Fruit fly (Drosophila melanogaster): Measurements from ENCODE around the gene Tcs5.

Tcs5 gene

dm6 chr3L:5129199-5129598 is 10.0 kb downstream of the Tcs5 start, which contains the start of gene CG4597:
TSS of gene CG4597 (plus strand) at chr3L:5129499.
- no peak for TF ChIP-seq Doc3 (GFP tag; IDR thresholded peaks at IDR 0.05; ENCODE audit: partially characterized antibody)
- TF ChIP-seq HLHmδ (GFP tag; optimal IDR thresholded peaks at IDR 0.05), result no peak
- no peak for TF ChIP-seq luna (GFP tag; optimal IDR thresholded peaks at IDR 0.05)
- no peak for TF ChIP-seq cato (GFP tag; optimal IDR thresholded peaks at IDR 0.05; ENCODE audit: borderline replicate concordance)

- TF ChIP-seq Usf (GFP tag; optimal IDR thresholded peaks at IDR 0.05), result no peak
- no peak for TF ChIP-seq CG6683 (GFP tag; optimal IDR thresholded peaks at IDR 0.05)
- no peak for TF ChIP-seq PHDP (tag; optimal IDR thresholded peaks at IDR 0.05)
- TF ChIP-seq bab2 (GFP tag; optimal IDR thresholded peaks at IDR 0.05), result no peak
- peak; percentile 46 for TF ChIP-seq Drgx (GFP tag; IDR thresholded peaks at IDR 0.05)
- no peak for TF ChIP-seq nau (GFP tag; optimal IDR thresholded peaks at IDR 0.05)
- TF ChIP-seq CG4854 (GFP tag; optimal IDR thresholded peaks at IDR 0.05), result no peak
- no peak for TF ChIP-seq CG6765 (GFP tag; optimal IDR thresholded peaks at IDR 0.05)
- TF ChIP-seq CG11504 (tag; optimal IDR thresholded peaks at IDR 0.05), result peak; percentile 2
- peak in 1 of 2 experiments; percentile 11 for TF ChIP-seq Hr51 (GFP tag; optimal IDR thresholded peaks at IDR 0.05)
- TF ChIP-seq CG4360 (GFP tag; IDR thresholded peaks at IDR 0.05), result no peak
- TF ChIP-seq insv (GFP tag; optimal IDR thresholded peaks at IDR 0.05), result no peak
- TF ChIP-seq Sox102F (GFP tag; optimal IDR thresholded peaks at IDR 0.05), result peak; percentile 7
- no peak for TF ChIP-seq CG4424 (GFP tag; optimal IDR thresholded peaks at IDR 0.05)
Measured at dm6 chr3L:5128214-5128613, 11.0 kb downstream of the Tcs5 start.

dm6 chr3L:5127609-5128008 is 11.6 kb downstream of the Tcs5 start:
- TF ChIP-seq Nf-YA (GFP tag; IDR thresholded peaks at IDR 0.05) (no peak), nom (GFP tag; optimal IDR thresholded peaks at IDR 0.05) (peak; percentile 3), vvl (GFP tag; IDR thresholded peaks at IDR 0.05) (peak; percentile 76), kni (GFP tag; optimal IDR thresholded peaks at IDR 0.05) (peak; percentile 61)

dm6 chr3L:5125202-5125601 is 14.0 kb downstream of the Tcs5 start:
- TF ChIP-seq CG6654 (GFP tag; optimal IDR thresholded peaks at IDR 0.05) (no peak), Ets65A (GFP tag) (peak; percentile 10), pzg (GFP tag; optimal IDR thresholded peaks at IDR 0.05) (no peak), crol (GFP tag; IDR thresholded peaks at IDR 0.05) (peak; percentile 46; the same call in 1 of the 2 replicates), vnd (GFP tag; IDR thresholded peaks at IDR 0.05; ENCODE audit: partially characterized antibody) (0 out of 3 replicates have a peak, but pooled peaks have one; percentile 23), CTCF (GFP tag; optimal IDR thresholded peaks at IDR 0.05) (peak; percentile 82)

- TF ChIP-seq Meics (GFP tag; optimal IDR thresholded peaks at IDR 0.05) (no peak), Med (GFP tag) (no peak), CG12769 (tag; optimal IDR thresholded peaks at IDR 0.05) (no peak), CG15514 (GFP tag; optimal IDR thresholded peaks at IDR 0.05) (peak; percentile 91), Optix (GFP tag; IDR thresholded peaks at IDR 0.05) (no peak), Hr39 (optimal IDR thresholded peaks at IDR 0.05) (no peak), CG10565 (GFP tag; optimal IDR thresholded peaks at IDR 0.05) (no peak), Spps (tag; optimal IDR thresholded peaks at IDR 0.05) (no peak), pan (optimal IDR thresholded peaks at IDR 0.05) (no peak), pan (GFP tag; optimal IDR thresholded peaks at IDR 0.05 in 1 of 2, IDR thresholded peaks at IDR 0.05 in 1 of 2) (no peak)
Measured at dm6 chr3L:5102050-5102449, 37.1 kb downstream of the Tcs5 start.

Data from whole organism, embryonic.